Comparison of ENCODE assay signal across 4 fruit fly cellular contexts in genomic region chr2L:9508547-9509197, dm6.
A peak's percentile ranks its signal among the peaks of the same experiment; 100 is the strongest.
TF ChIP-seq lines count a peak whose summit lies in the region.

No protein-coding gene starts in this region.

- TF ChIP-seq CTCF in whole organism, embryonic (GFP tag; optimal IDR thresholded peaks at IDR 0.05; lab: Kevin White, UChicago) = no peak

TF ChIP-seq in whole organism, embryonic, 481 proteins besides CTCF, POLR2A, EP300 and RAD21 (continues in another document):
- TF ChIP-seq cas (GFP tag; IDR thresholded peaks at IDR 0.05; lab: Robert Waterston, UW) = no peak
- TF ChIP-seq CG4707 (GFP tag; optimal IDR thresholded peaks at IDR 0.05; lab: Kevin White, UChicago) = no peak
- TF ChIP-seq CG12769 (tag; optimal IDR thresholded peaks at IDR 0.05; lab: Kevin White, UChicago) = peak; percentile 87
- TF ChIP-seq ind (GFP tag; optimal IDR thresholded peaks at IDR 0.05; lab: Kevin White, UChicago) = no peak
- TF ChIP-seq Dad (GFP tag; optimal IDR thresholded peaks at IDR 0.05; lab: Kevin White, UChicago) = no peak
- TF ChIP-seq NC2β (GFP tag; optimal IDR thresholded peaks at IDR 0.05; lab: Kevin White, UChicago) = no peak
- TF ChIP-seq pfk (GFP tag; optimal IDR thresholded peaks at IDR 0.05; lab: Kevin White, UChicago) = no peak
- no peak for TF ChIP-seq H15 (GFP tag; IDR thresholded peaks at IDR 0.05; lab: Robert Waterston, UW)
- TF ChIP-seq CG18764 (GFP tag; optimal IDR thresholded peaks at IDR 0.05; lab: Kevin White, UChicago) = no peak
- no peak for TF ChIP-seq Poxn (GFP tag; IDR thresholded peaks at IDR 0.05; lab: Robert Waterston, UW)
- TF ChIP-seq CG14050 (GFP tag; IDR thresholded peaks at IDR 0.05; lab: Robert Waterston, UW) = no peak
- no peak for TF ChIP-seq Scr (GFP tag; IDR thresholded peaks at IDR 0.05; lab: Robert Waterston, UW; ENCODE audit: partially characterized antibody)
- no peak for TF ChIP-seq Rx (GFP tag; IDR thresholded peaks at IDR 0.05; lab: Robert Waterston, UW)
- TF ChIP-seq Hr78 (GFP tag; optimal IDR thresholded peaks at IDR 0.05; lab: Kevin White, UChicago) = peak in 1 of 2 experiments; percentile 22
- no peak for TF ChIP-seq pita (GFP tag; optimal IDR thresholded peaks at IDR 0.05; lab: Kevin White, UChicago)
- TF ChIP-seq BtbVII (GFP tag; optimal IDR thresholded peaks at IDR 0.05; lab: Kevin White, UChicago) = peak; percentile 9
- TF ChIP-seq caup (GFP tag; optimal IDR thresholded peaks at IDR 0.05; lab: Kevin White, UChicago; ENCODE audit: severe bottlenecking) = no peak
- no peak for TF ChIP-seq disco-r (GFP tag; optimal IDR thresholded peaks at IDR 0.05; lab: Kevin White, UChicago)
- no peak for TF ChIP-seq dmrt11E (tag; optimal IDR thresholded peaks at IDR 0.05; lab: Kevin White, UChicago)
- no peak for TF ChIP-seq unc-4 (GFP tag; IDR thresholded peaks at IDR 0.05; lab: Robert Waterston, UW; ENCODE audit: partially characterized antibody)
- TF ChIP-seq CG33213 (GFP tag; optimal IDR thresholded peaks at IDR 0.05; lab: Kevin White, UChicago) = no peak
- no peak for TF ChIP-seq Hsf (GFP tag; optimal IDR thresholded peaks at IDR 0.05; lab: Kevin White, UChicago)
- no peak for TF ChIP-seq ssp (GFP tag; IDR thresholded peaks at IDR 0.05; lab: Robert Waterston, UW)
- TF ChIP-seq Drgx (GFP tag; IDR thresholded peaks at IDR 0.05; lab: Robert Waterston, UW) = no peak

TF ChIP-seq in whole organism, prepupa, 60 proteins besides CTCF, POLR2A, EP300 and RAD21 (continues in another document):
- TF ChIP-seq CG32006 (GFP tag; optimal IDR thresholded peaks at IDR 0.05; lab: Kevin White, UChicago) = no peak
- no peak for TF ChIP-seq svp (GFP tag; lab: Kevin White, UChicago)
- no peak for TF ChIP-seq CG3919 (GFP tag; optimal IDR thresholded peaks at IDR 0.05; lab: Kevin White, UChicago)
- peak; percentile 87 for TF ChIP-seq dsx (GFP tag; optimal IDR thresholded peaks at IDR 0.05; lab: Kevin White, UChicago; ENCODE audit: poor library complexity, severe bottlenecking)
- no peak for TF ChIP-seq CG11902 (GFP tag; optimal IDR thresholded peaks at IDR 0.05; lab: Kevin White, UChicago)
- TF ChIP-seq Eip78C (GFP tag; lab: Kevin White, UChicago) = no peak
- no peak for TF ChIP-seq dac (GFP tag; optimal IDR thresholded peaks at IDR 0.05; lab: Kevin White, UChicago)
- no peak for TF ChIP-seq CG10669 (GFP tag; optimal IDR thresholded peaks at IDR 0.05; lab: Kevin White, UChicago)
- peak; percentile 49 for TF ChIP-seq fkh (GFP tag; optimal IDR thresholded peaks at IDR 0.05; lab: Kevin White, UChicago)
- no peak for TF ChIP-seq net (GFP tag; optimal IDR thresholded peaks at IDR 0.05; lab: Kevin White, UChicago)
- no peak for TF ChIP-seq acj6 (GFP tag; optimal IDR thresholded peaks at IDR 0.05; lab: Kevin White, UChicago)
- TF ChIP-seq Ets21C (GFP tag; optimal IDR thresholded peaks at IDR 0.05; lab: Kevin White, UChicago) = no peak
- TF ChIP-seq Hr4 (GFP tag; optimal IDR thresholded peaks at IDR 0.05; lab: Kevin White, UChicago) = no peak
- no peak for TF ChIP-seq achi (GFP tag; optimal IDR thresholded peaks at IDR 0.05; lab: Kevin White, UChicago)
- TF ChIP-seq CG15336 (GFP tag; IDR thresholded peaks at IDR 0.05; lab: Robert Waterston, UW) = peak; percentile 23; the same call in 1 of the 2 replicates
- no peak for TF ChIP-seq fd85E (GFP tag; optimal IDR thresholded peaks at IDR 0.05; lab: Kevin White, UChicago)
- TF ChIP-seq Lpt (GFP tag; optimal IDR thresholded peaks at IDR 0.05; lab: Kevin White, UChicago) = peak; percentile 7
- TF ChIP-seq CG11294 (GFP tag; IDR thresholded peaks at IDR 0.05; lab: Robert Waterston, UW) = no peak
- TF ChIP-seq CG3032 (tag; optimal IDR thresholded peaks at IDR 0.05; lab: Kevin White, UChicago) = no peak
- no peak for TF ChIP-seq CG8119 (GFP tag; IDR thresholded peaks at IDR 0.05; lab: Robert Waterston, UW)
- no peak for TF ChIP-seq Smox (GFP tag; optimal IDR thresholded peaks at IDR 0.05; lab: Kevin White, UChicago)
- TF ChIP-seq CG1621 (tag; optimal IDR thresholded peaks at IDR 0.05; lab: Kevin White, UChicago) = no peak
- TF ChIP-seq Hr39 (GFP tag; optimal IDR thresholded peaks at IDR 0.05; lab: Kevin White, UChicago) = no peak
- no peak for TF ChIP-seq topi (GFP tag; optimal IDR thresholded peaks at IDR 0.05; lab: Kevin White, UChicago)
- peak; percentile 8; the same call in 1 of the 3 replicates for TF ChIP-seq eg (GFP tag; IDR thresholded peaks at IDR 0.05; lab: Robert Waterston, UW)

TF ChIP-seq in whole organism, pupa, 21 proteins besides CTCF, POLR2A, EP300 and RAD21:
- TF ChIP-seq CG4496 (GFP tag; IDR thresholded peaks at IDR 0.05; lab: Robert Waterston, UW) (peak; percentile 56; the same call in 1 of the 3 replicates), Ets98B (GFP tag; IDR thresholded peaks at IDR 0.05; lab: Robert Waterston, UW) (no peak), D1 (tag; optimal IDR thresholded peaks at IDR 0.05; lab: Kevin White, UChicago) (no peak), EcR (GFP tag; optimal IDR thresholded peaks at IDR 0.05; lab: Kevin White, UChicago) (peak; percentile 81), CG17806 (tag; optimal IDR thresholded peaks at IDR 0.05; lab: Kevin White, UChicago) (no peak), CG9948 (tag; optimal IDR thresholded peaks at IDR 0.05; lab: Kevin White, UChicago) (no peak), fd96Ca (GFP tag; IDR thresholded peaks at IDR 0.05; lab: Robert Waterston, UW) (peak; percentile 25; the same call in 1 of the 3 replicates)

TF ChIP-seq in whole organism, wandering third instar larva, 38 proteins besides CTCF, POLR2A, EP300 and RAD21:
- TF ChIP-seq HLH106 (tag; optimal IDR thresholded peaks at IDR 0.05; lab: Kevin White, UChicago) (no peak), foxo (GFP tag; optimal IDR thresholded peaks at IDR 0.05; lab: Kevin White, UChicago) (no peak), Vsx2 (GFP tag; optimal IDR thresholded peaks at IDR 0.05; lab: Kevin White, UChicago; ENCODE audit: partially characterized antibody) (peak; percentile 60), CG9705 (GFP tag; optimal IDR thresholded peaks at IDR 0.05; lab: Kevin White, UChicago) (no peak), Hr83 (GFP tag; optimal IDR thresholded peaks at IDR 0.05; lab: Kevin White, UChicago; ENCODE audit: poor library complexity, severe bottlenecking) (peak; percentile 7), CG32264 (GFP tag; optimal IDR thresholded peaks at IDR 0.05; lab: Kevin White, UChicago) (no peak), dmrt93B (GFP tag; optimal IDR thresholded peaks at IDR 0.05; lab: Kevin White, UChicago) (no peak), pan (optimal IDR thresholded peaks at IDR 0.05; lab: Kevin White, UChicago) (no peak), psq (GFP tag; optimal IDR thresholded peaks at IDR 0.05; lab: Kevin White, UChicago) (no peak), Sp1 (GFP tag; optimal IDR thresholded peaks at IDR 0.05; lab: Kevin White, UChicago) (no peak), OdsH (GFP tag; optimal IDR thresholded peaks at IDR 0.05; lab: Kevin White, UChicago) (no peak), Jra (GFP tag; optimal IDR thresholded peaks at IDR 0.05; lab: Kevin White, UChicago) (no peak), brk (GFP tag; optimal IDR thresholded peaks at IDR 0.05; lab: Kevin White, UChicago) (no peak), rgr (GFP tag; optimal IDR thresholded peaks at IDR 0.05; lab: Kevin White, UChicago) (no peak), ey (GFP tag; optimal IDR thresholded peaks at IDR 0.05; lab: Kevin White, UChicago) (no peak), Dif (GFP tag; optimal IDR thresholded peaks at IDR 0.05; lab: Kevin White, UChicago; ENCODE audit: partially characterized antibody) (peak; percentile 15), dsf (GFP tag; optimal IDR thresholded peaks at IDR 0.05; lab: Kevin White, UChicago; ENCODE audit: borderline replicate concordance) (no peak), h (GFP tag; optimal IDR thresholded peaks at IDR 0.05; lab: Kevin White, UChicago) (no peak), Myc (optimal IDR thresholded peaks at IDR 0.05; lab: Kevin White, UChicago) (no peak)
TF ChIP-seq in whole organism, wandering third instar larva: peak in this region for 3.

Comparison
In these comparisons a context has a peak if more than half of its experiments do, and no peak if none do; other contexts are left out.
1. Of the 7 proteins assayed by ChIP-seq in both whole organism, embryonic and whole organism, prepupa: peak only in whole organism, embryonic: none; only in whole organism, prepupa: Lpt; in both: none; in neither: 6.